Worm (Caenorhabditis elegans): ENCODE results near the gene unc-130.

DNA sequence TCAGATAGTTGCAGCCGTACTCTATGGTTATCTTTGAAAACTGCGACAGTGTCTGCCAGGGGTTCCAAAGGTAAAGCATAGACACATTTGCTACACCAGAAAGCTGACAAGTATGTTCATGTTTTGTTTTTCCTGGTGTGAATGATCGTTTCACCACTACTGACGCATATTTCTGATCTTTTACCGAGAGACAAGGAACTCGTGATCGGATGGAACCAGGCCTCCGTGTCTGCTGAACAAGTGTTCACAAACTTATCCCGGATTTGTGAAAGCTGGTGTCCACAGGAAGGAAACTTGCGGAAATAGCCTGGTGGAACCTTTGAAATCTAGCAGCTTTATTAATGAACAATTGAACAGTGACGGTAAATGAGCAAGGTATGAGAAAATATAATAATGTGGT, 22.0 kb upstream of the unc-130 start:
- TF ChIP-seq ces-1 (GFP tag; optimal IDR thresholded peaks at IDR 0.05) (no peak), ham-2 (GFP tag; optimal IDR thresholded peaks at IDR 0.05) (no peak)
